Fruit fly (Drosophila melanogaster) whole organism, embryonic: ENCODE results near the gene CG6330.

Experiments
- ATbp ChIP-seq: fragments of 200-800 bp; sonication (Bioruptor generic); optimal IDR thresholded peaks from 2 replicates; lab custom pipeline; 2017; ENCODE audit warnings: missing biosample characterization, mild to moderate bottlenecking, missing genetic modification characterization, missing genetic modification reagents
- CG10147 ChIP-seq: fragments of 200-800 bp; sonication (Bioruptor generic); optimal IDR thresholded peaks from 2 replicates; lab custom pipeline; 2019; ENCODE audit warnings: missing biosample characterization, mild to moderate bottlenecking, missing genetic modification characterization, moderate library complexity
- CG1024 ChIP-seq: fragments of 200-800 bp; sonication (Bioruptor generic); IDR thresholded peaks from 2 replicates; pipeline ENCODE4 v1.3.6; 2022; ENCODE audit warnings: missing biosample characterization, missing genetic modification characterization
- CG12071 ChIP-seq: fragments of 200-800 bp; sonication (Bioruptor generic); optimal IDR thresholded peaks from 3 replicates; lab custom pipeline; 2018; ENCODE audit warnings: missing biosample characterization, mild to moderate bottlenecking, missing genetic modification characterization
- CG12659 ChIP-seq: fragments of 200-800 bp; sonication (Bioruptor generic); optimal IDR thresholded peaks from 3 replicates; lab custom pipeline; 2017; ENCODE audit warnings: mild to moderate bottlenecking, missing biosample characterization, missing genetic modification reagents, missing genetic modification characterization
- CG13424 ChIP-seq: fragments of 200-800 bp; sonication (Bioruptor generic); optimal IDR thresholded peaks from 2 replicates; lab custom pipeline; 2019; ENCODE audit warnings: missing biosample characterization, mild to moderate bottlenecking, missing genetic modification characterization, moderate library complexity
- CG14441 ChIP-seq: fragments of 200-800 bp; sonication (Bioruptor generic); IDR thresholded peaks from 2 replicates; pipeline ENCODE4 v1.3.6; 2022; ENCODE audit warnings: missing biosample characterization, missing genetic modification characterization
- CG1602 ChIP-seq: fragments of 200-800 bp; sonication (Bioruptor generic); optimal IDR thresholded peaks from 3 replicates; lab custom pipeline; 2016; ENCODE audit warnings: missing biosample characterization, missing genetic modification characterization
- CG1603 ChIP-seq: fragments of 200-800 bp; sonication (Bioruptor generic); optimal IDR thresholded peaks from 2 replicates; lab custom pipeline; 2019; ENCODE audit warnings: missing biosample characterization, mild to moderate bottlenecking, missing genetic modification characterization, moderate library complexity
- CG1647 ChIP-seq: fragments of 200-800 bp; sonication (Bioruptor generic); optimal IDR thresholded peaks from 3 replicates; lab custom pipeline; 2016; ENCODE audit warnings: missing biosample characterization, missing genetic modification characterization
- CG17829 ChIP-seq: fragments of 200-800 bp; optimal IDR thresholded peaks from 2 replicates; lab custom pipeline; 2019; ENCODE audit warnings: missing biosample characterization, mild to moderate bottlenecking, missing genetic modification characterization, moderate library complexity
- CG18599 ChIP-seq: fragments of 200-800 bp; sonication (Bioruptor generic); optimal IDR thresholded peaks from 3 replicates; lab custom pipeline; 2017; ENCODE audit warnings: missing biosample characterization, missing genetic modification characterization, mild to moderate bottlenecking, moderate library complexity, missing genetic modification reagents
- CG31365 ChIP-seq: fragments of 200-800 bp; sonication (Bioruptor generic); optimal IDR thresholded peaks from 2 replicates; lab custom pipeline; 2018; ENCODE audit warnings: missing biosample characterization, mild to moderate bottlenecking, missing genetic modification characterization
- CG3281 ChIP-seq: fragments of 200-800 bp; sonication (Bioruptor generic); optimal IDR thresholded peaks from 3 replicates; lab custom pipeline; 2017; ENCODE audit warnings: missing biosample characterization, mild to moderate bottlenecking, missing genetic modification characterization
- CG3838 ChIP-seq: fragments of 200-800 bp; sonication (Bioruptor generic); optimal IDR thresholded peaks from 3 replicates; lab custom pipeline; 2016; ENCODE audit warnings: missing biosample characterization, missing genetic modification characterization
- CG4360 ChIP-seq: fragments of 200-800 bp; sonication (Bioruptor generic); IDR thresholded peaks from 2 replicates; pipeline ENCODE4 v1.3.6; 2022; ENCODE audit warnings: missing biosample characterization, missing genetic modification characterization
- CG6765 ChIP-seq: fragments of 200-800 bp; sonication (Bioruptor generic); optimal IDR thresholded peaks from 3 replicates; lab custom pipeline; 2017; ENCODE audit warnings: missing biosample characterization, mild to moderate bottlenecking, missing genetic modification characterization
- CG7271 ChIP-seq: fragments of 200-800 bp; sonication (Bioruptor generic); optimal IDR thresholded peaks from 2 replicates; lab custom pipeline; 2018; ENCODE audit warnings: missing biosample characterization, mild to moderate bottlenecking, missing genetic modification characterization, moderate library complexity
- CG8089 ChIP-seq: fragments of 200-800 bp; sonication (Bioruptor generic); optimal IDR thresholded peaks from 3 replicates; lab custom pipeline; 2016; ENCODE audit warnings: missing biosample characterization, missing genetic modification characterization
- CG8765 ChIP-seq: fragments of 200-800 bp; sonication (Bioruptor generic); IDR thresholded peaks from 2 replicates; pipeline ENCODE4 v1.3.6; 2022; ENCODE audit warnings: missing biosample characterization, missing genetic modification characterization
- CG8924 ChIP-seq: fragments of 200-800 bp; optimal IDR thresholded peaks from 3 replicates; lab custom pipeline; 2019; ENCODE audit warnings: missing biosample characterization, mild to moderate bottlenecking, missing genetic modification characterization, moderate library complexity
- CG9727 ChIP-seq: fragments of 200-800 bp; sonication (Bioruptor generic); optimal IDR thresholded peaks from 3 replicates; lab custom pipeline; 2017; ENCODE audit warnings: missing biosample characterization, mild to moderate bottlenecking, missing genetic modification characterization
- Camta ChIP-seq: fragments of 200-800 bp; sonication (Bioruptor generic); optimal IDR thresholded peaks from 2 replicates; lab custom pipeline; 2016; ENCODE audit warnings: missing biosample characterization, missing genetic modification characterization
- CkIIα-i1 ChIP-seq: fragments of 200-800 bp; sonication (Bioruptor generic); IDR thresholded peaks from 2 replicates; pipeline ENCODE4 v1.3.6; 2022; ENCODE audit warnings: missing biosample characterization, missing genetic modification characterization
- Ets97D ChIP-seq: fragments of 200-800 bp; sonication (Bioruptor generic); optimal IDR thresholded peaks from 3 replicates; lab custom pipeline; 2016; ENCODE audit warnings: missing biosample characterization, missing genetic modification characterization
- HmgZ ChIP-seq: fragments of 200-800 bp; sonication (Bioruptor generic); optimal IDR thresholded peaks from 2 replicates; lab custom pipeline; 2018; ENCODE audit warnings: missing biosample characterization, mild to moderate bottlenecking, missing genetic modification characterization
- Hsf ChIP-seq: fragments of 200-800 bp; sonication (Bioruptor generic); optimal IDR thresholded peaks from 3 replicates; lab custom pipeline; 2016; ENCODE audit warnings: missing biosample characterization, missing genetic modification characterization
- MESR4 ChIP-seq: fragments of 200-800 bp; sonication (Bioruptor generic); optimal IDR thresholded peaks from 2 replicates; lab custom pipeline; 2018; ENCODE audit warnings: missing biosample characterization, mild to moderate bottlenecking, missing genetic modification characterization, moderate library complexity
- Med ChIP-seq: fragments of 200-800 bp; sonication (Bioruptor generic); peaks from one replicate; lab custom pipeline; 2016; ENCODE audit warnings: missing biosample characterization, missing genetic modification characterization, mild to moderate bottlenecking, inconsistent platforms, moderate library complexity
- Nf-YA ChIP-seq: fragments of 200-800 bp; sonication (Bioruptor generic); IDR thresholded peaks from 2 replicates; pipeline ENCODE4 v1.3.6; 2022; ENCODE audit warnings: missing biosample characterization, missing genetic modification characterization
- Oli ChIP-seq: fragments of 200-800 bp; sonication (Bioruptor generic); optimal IDR thresholded peaks from 2 replicates; lab custom pipeline; 2018; ENCODE audit warnings: missing biosample characterization, mild to moderate bottlenecking, missing genetic modification characterization, moderate library complexity
- Ravus ChIP-seq: fragments of 200-800 bp; sonication (Bioruptor generic); IDR thresholded peaks from 2 replicates; pipeline ENCODE4 v1.3.6; 2022; ENCODE audit warnings: missing biosample characterization, missing genetic modification characterization
- Tbp ChIP-seq: fragments of >200 bp; optimal IDR thresholded peaks from 2 replicates; lab custom pipeline; 2018; ENCODE audit warnings: missing biosample characterization, missing genetic modification characterization
- ab ChIP-seq: fragments of 200-800 bp; sonication (Bioruptor generic); optimal IDR thresholded peaks from 2 replicates; lab custom pipeline; 2016; ENCODE audit warnings: missing biosample characterization, missing genetic modification characterization
- aop ChIP-seq: fragments of 200-800 bp; sonication (Bioruptor generic); IDR thresholded peaks from 2 replicates; pipeline ENCODE4 v1.3.6; 2022; ENCODE audit warnings: missing biosample characterization, missing genetic modification characterization
- ara ChIP-seq: fragments of 200-800 bp; sonication (Bioruptor generic); IDR thresholded peaks from 2 replicates; pipeline ENCODE4 v1.3.6; 2022; ENCODE audit warnings: missing biosample characterization, missing genetic modification characterization
- dm ChIP-seq: fragments of 200-800 bp; sonication (Bioruptor generic); optimal IDR thresholded peaks from 3 replicates; lab custom pipeline; 2016; ENCODE audit warnings: missing biosample characterization, missing genetic modification characterization
- eyg ChIP-seq: fragments of 200-800 bp; sonication (Bioruptor generic); optimal IDR thresholded peaks from 3 replicates; lab custom pipeline; 2016; ENCODE audit warnings: missing biosample characterization, missing genetic modification characterization
- fru ChIP-seq: fragments of >200 bp; optimal IDR thresholded peaks from 2 replicates; lab custom pipeline; 2017
- fu2 ChIP-seq: fragments of 200-800 bp; sonication (Bioruptor generic); optimal IDR thresholded peaks from 2 replicates; lab custom pipeline; 2016; ENCODE audit warnings: missing biosample characterization, missing genetic modification characterization
- gce ChIP-seq: fragments of 200-800 bp; sonication (Bioruptor generic); IDR thresholded peaks from 3 replicates; pipeline ENCODE4 v1.3.6; 2022; ENCODE audit warnings: missing biosample characterization, missing genetic modification characterization
- klu ChIP-seq: fragments of 200-800 bp; sonication (Bioruptor generic); IDR thresholded peaks from 2 replicates; pipeline ENCODE4 v1.3.6; 2022; ENCODE audit warnings: missing biosample characterization, missing genetic modification characterization
- knrl ChIP-seq: fragments of 200-800 bp; sonication (Bioruptor generic); IDR thresholded peaks from 3 replicates; pipeline ENCODE4 v1.3.6; 2022; ENCODE audit warnings: missing biosample characterization, missing genetic modification characterization; ENCODE audit not compliant: partially characterized antibody
- lola ChIP-seq, 3 experiments: fragments of >200 bp in 2 of 3; fragments of 200-800 bp in 1 of 3; sonication (Bioruptor generic) in 1 of 3; optimal IDR thresholded peaks; 2 replicates each; lab custom pipeline; 2017 to 2019; ENCODE audit warnings: missing biosample characterization in 3 of 3, missing genetic modification characterization in 3 of 3, mild to moderate bottlenecking in 1 of 3, moderate library complexity in 1 of 3
- peb ChIP-seq: fragments of 200-800 bp; sonication (Bioruptor generic); IDR thresholded peaks from 2 replicates; pipeline ENCODE4 v1.3.6; 2022; ENCODE audit warnings: missing biosample characterization, missing genetic modification characterization
- sc ChIP-seq, 3 experiments: fragments of >200 bp in 2 of 3; fragments of 200-800 bp in 1 of 3; sonication (Bioruptor generic) in 1 of 3; optimal IDR thresholded peaks; 2 replicates in 2 of 3; 3 replicates in 1 of 3; lab custom pipeline; 2017; ENCODE audit warnings: mild to moderate bottlenecking in 1 of 3, missing biosample characterization in 1 of 3, missing genetic modification characterization in 1 of 3, missing genetic modification reagents in 1 of 3
- slbo ChIP-seq: fragments of 200-800 bp; sonication (Bioruptor generic); IDR thresholded peaks from 2 replicates; pipeline ENCODE4 v1.3.6; 2022; ENCODE audit warnings: missing biosample characterization, missing genetic modification characterization
- so ChIP-seq: fragments of 200-800 bp; sonication (Bioruptor generic); IDR thresholded peaks from 3 replicates; pipeline ENCODE4 v1.3.6; 2022; ENCODE audit warnings: missing biosample characterization, missing genetic modification characterization
- tgo ChIP-seq: fragments of 200-800 bp; sonication (Bioruptor generic); IDR thresholded peaks from 3 replicates; pipeline ENCODE4 v1.3.6; 2022; ENCODE audit warnings: missing biosample characterization, missing genetic modification characterization
- z ChIP-seq: fragments of 200-800 bp; sonication (Bioruptor generic); IDR thresholded peaks from 3 replicates; pipeline ENCODE4 v1.3.6; 2022; ENCODE audit warnings: missing biosample characterization, missing genetic modification characterization

CG6330 gene

DNA sequence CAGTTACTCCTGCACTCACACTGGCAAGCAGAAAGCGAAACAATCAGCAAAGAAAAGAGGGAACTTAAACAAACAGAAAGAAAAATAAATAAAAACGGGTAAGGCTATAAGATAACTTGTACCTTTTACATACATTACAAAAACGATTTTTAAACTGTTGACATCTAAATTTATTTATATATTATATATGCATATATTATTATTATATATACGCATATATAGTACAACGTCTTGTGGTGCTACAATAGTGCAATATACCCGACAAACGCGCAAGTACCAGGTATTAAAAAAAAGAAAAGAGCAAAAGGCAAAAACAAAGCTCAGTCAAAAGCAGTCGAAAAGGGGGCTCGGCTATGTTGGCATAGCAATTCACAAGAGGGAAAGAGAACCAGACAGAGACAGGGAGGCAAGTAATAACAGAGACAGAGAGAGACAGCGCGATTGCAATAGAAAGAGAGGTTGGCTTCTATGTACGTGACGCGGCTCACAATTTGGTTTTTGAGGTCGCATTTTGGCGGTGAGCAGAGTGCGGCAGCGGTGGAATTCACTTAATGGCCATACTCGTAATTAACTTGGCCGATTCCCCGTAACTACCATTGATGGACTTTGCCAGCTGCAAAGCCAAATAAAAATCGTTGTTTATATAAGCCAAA, 4.1 kb downstream of the CG6330 start (continued):
- TF ChIP-seq Ets97D (GFP tag; lab: Kevin White, UChicago): no peak
- peak; percentile 23 for TF ChIP-seq HmgZ
- peak; percentile 50 for TF ChIP-seq CG10147 (GFP tag; lab: Kevin White, UChicago)
- TF ChIP-seq ab: no peak
- peak; percentile 84 for TF ChIP-seq CG14441 (GFP tag; lab: Robert Waterston, UW)
- TF ChIP-seq knrl (GFP tag; lab: Robert Waterston, UW): no peak
- peak; percentile 89 for TF ChIP-seq CG18599 (GFP tag; lab: Kevin White, UChicago)
- no peak for TF ChIP-seq dm (GFP tag; lab: Kevin White, UChicago)
- TF ChIP-seq CG4360 (GFP tag; lab: Robert Waterston, UW): peak; percentile 67
- peak; percentile 32; the same call in 1 of the 3 replicates for TF ChIP-seq gce (GFP tag; lab: Robert Waterston, UW)
- peak; percentile 74 for TF ChIP-seq Oli
- TF ChIP-seq Tbp (GFP tag; lab: Kevin White, UChicago): no peak
- peak; percentile 87 for TF ChIP-seq tgo
- peak; percentile 79 for TF ChIP-seq ara (GFP tag; lab: Robert Waterston, UW)
- TF ChIP-seq CG9727 (GFP tag; lab: Kevin White, UChicago): peak; percentile 73
- peak; percentile 86 for TF ChIP-seq slbo (GFP tag; lab: Robert Waterston, UW)
- TF ChIP-seq CG1024 (GFP tag; lab: Robert Waterston, UW): peak; percentile 73
- TF ChIP-seq CG1602 (GFP tag; lab: Kevin White, UChicago): peak; percentile 76
- peak; percentile 36 for TF ChIP-seq CG12071 (GFP tag; lab: Kevin White, UChicago)
- no peak for TF ChIP-seq klu (GFP tag; lab: Robert Waterston, UW)
- no peak for TF ChIP-seq CkIIα-i1 (GFP tag; lab: Robert Waterston, UW)
- peak; percentile 58; the same call in 1 of the 2 replicates for TF ChIP-seq peb (GFP tag; lab: Robert Waterston, UW)
- no peak for TF ChIP-seq CG6765 (GFP tag; lab: Kevin White, UChicago)
- peak; percentile 79; the same call in 2 of the 3 replicates for TF ChIP-seq so
- peak; percentile 73 for TF ChIP-seq CG17829
- TF ChIP-seq CG12659 (GFP tag; lab: Kevin White, UChicago): peak; percentile 43
- TF ChIP-seq Ravus (GFP tag; lab: Robert Waterston, UW): peak; percentile 39
- no peak for TF ChIP-seq Hsf
- TF ChIP-seq Camta (GFP tag; lab: Kevin White, UChicago): peak; percentile 16
- peak in 1 of 3 experiments; percentile 52 for TF ChIP-seq lola (GFP tag; optimal IDR thresholded peaks at IDR 0.05; lab: Kevin White, UChicago)
- TF ChIP-seq eyg (GFP tag; lab: Kevin White, UChicago): no peak
- peak; percentile 7 for TF ChIP-seq CG1647
- TF ChIP-seq CG13424 (tag; lab: Kevin White, UChicago): peak; percentile 71
- no peak for TF ChIP-seq CG1603
- 0 out of 2 replicates have a peak, but pooled peaks have one; percentile 21 for TF ChIP-seq aop (GFP tag; lab: Robert Waterston, UW)
- TF ChIP-seq z (GFP tag; lab: Robert Waterston, UW): no peak; the same call in 2 of the 3 replicates
- TF ChIP-seq Med: peak; percentile 81
- TF ChIP-seq CG3838 (GFP tag; lab: Kevin White, UChicago): no peak
- TF ChIP-seq sc (optimal IDR thresholded peaks at IDR 0.05; lab: Kevin White, UChicago): no peak
- peak; percentile 32 for TF ChIP-seq sc (GFP tag; optimal IDR thresholded peaks at IDR 0.05; lab: Kevin White, UChicago)
- peak; percentile 78 for TF ChIP-seq ATbp
- no peak; the same call in 1 of the 2 replicates for TF ChIP-seq CG8765 (GFP tag; lab: Robert Waterston, UW)
- TF ChIP-seq CG31365 (tag; lab: Kevin White, UChicago): no peak
- TF ChIP-seq fu2 (GFP tag; lab: Kevin White, UChicago): no peak
- TF ChIP-seq Nf-YA: peak; percentile 79
- no peak for TF ChIP-seq MESR4
- no peak for TF ChIP-seq fru
- peak; percentile 86 for TF ChIP-seq CG8924
- peak; percentile 44 for TF ChIP-seq CG3281 (GFP tag; lab: Kevin White, UChicago)
- TF ChIP-seq CG8089 (GFP tag; lab: Kevin White, UChicago): no peak
- TF ChIP-seq CG7271 (tag; lab: Kevin White, UChicago): peak; percentile 30
